Fruit fly (Drosophila melanogaster): ENCODE results near the gene CG2200.
A peak's percentile ranks its signal among the peaks of the same experiment; 100 is the strongest.

Gene CG2200

DNA sequence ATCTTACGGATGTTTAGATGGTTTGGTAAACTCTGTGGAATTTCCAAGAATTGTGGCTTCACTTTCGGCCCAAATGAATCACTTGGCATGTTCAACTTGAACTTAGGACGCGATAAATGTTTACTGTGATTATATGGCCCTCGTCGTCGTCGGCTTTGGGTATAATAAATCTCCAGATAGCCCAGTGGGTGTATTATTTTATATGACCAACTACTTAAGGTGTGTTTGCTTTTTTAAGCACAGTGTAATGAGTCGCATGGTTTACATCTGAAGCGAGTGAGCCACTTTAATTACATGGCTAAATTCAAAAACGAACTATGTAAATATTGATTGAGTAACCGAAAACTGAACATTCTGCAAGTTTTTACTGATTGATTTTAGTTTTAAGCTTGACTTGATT lies 11.1 kb downstream of the CG2200 start (continued):
- TF ChIP-seq CG7987 (GFP tag; optimal IDR thresholded peaks at IDR 0.05) (no peak), Hmr (GFP tag; optimal IDR thresholded peaks at IDR 0.05) (peak; percentile 18), Dek (tag; optimal IDR thresholded peaks at IDR 0.05) (no peak), CG10543 (GFP tag; optimal IDR thresholded peaks at IDR 0.05) (no peak), mirr (GFP tag; optimal IDR thresholded peaks at IDR 0.05) (peak; percentile 62), CG12219 (GFP tag; optimal IDR thresholded peaks at IDR 0.05) (peak; percentile 22), Med (GFP tag) (peak; percentile 18), CrebB (tag; optimal IDR thresholded peaks at IDR 0.05) (peak; percentile 10), CG34376 (GFP tag; optimal IDR thresholded peaks at IDR 0.05) (peak; percentile 42), CG6683 (GFP tag; optimal IDR thresholded peaks at IDR 0.05) (no peak), CG16779 (GFP tag; IDR thresholded peaks at IDR 0.05) (no peak), sug (tag; optimal IDR thresholded peaks at IDR 0.05) (peak; percentile 52)

DNA sequence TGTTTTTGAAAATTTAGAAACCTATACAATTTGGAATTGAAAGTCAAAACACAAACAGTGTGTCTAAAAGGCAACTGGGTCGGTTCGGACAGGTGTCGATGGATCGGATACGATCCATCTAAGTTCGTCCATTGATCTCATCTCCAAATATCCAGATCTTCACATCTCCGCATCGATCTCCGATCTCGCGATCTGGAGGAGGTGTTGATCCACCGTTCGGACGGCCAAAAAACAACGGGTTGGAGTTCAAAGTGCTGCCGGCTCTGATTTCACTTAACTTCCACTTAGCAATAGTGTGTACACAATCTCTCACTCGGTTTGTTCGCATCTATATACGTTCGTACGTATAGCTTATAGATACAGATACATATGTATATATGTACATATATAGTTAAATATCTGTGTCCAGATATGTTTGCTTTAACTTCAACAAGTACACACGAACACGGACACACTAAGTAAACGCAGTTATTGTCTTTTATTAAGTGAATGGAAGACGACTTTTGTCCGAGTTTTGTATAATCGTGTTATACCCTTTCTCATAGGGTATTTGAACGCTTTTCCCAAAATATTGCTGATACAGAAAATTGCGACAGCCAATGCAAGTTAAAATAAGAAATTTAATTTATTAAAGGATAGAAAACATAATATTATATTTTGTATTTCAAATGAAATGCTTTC lies 14.2 kb downstream of the CG2200 start, which contains the start of gene Fer3HCH:
TSS of gene Fer3HCH (minus strand) at position 51 of the 681 bp plus-strand sequence.
- TF ChIP-seq gcm2 (GFP tag; optimal IDR thresholded peaks at IDR 0.05) (no peak), unpg (GFP tag; optimal IDR thresholded peaks at IDR 0.05) (peak; percentile 21), E2f2 (GFP tag; IDR thresholded peaks at IDR 0.05) (no peak), Fer3 (tag; optimal IDR thresholded peaks at IDR 0.05) (no peak), CG18619 (GFP tag; optimal IDR thresholded peaks at IDR 0.05) (peak; percentile 9), zfh2 (GFP tag; optimal IDR thresholded peaks at IDR 0.05) (no peak), mirr (GFP tag; optimal IDR thresholded peaks at IDR 0.05) (peak; percentile 33), nom (GFP tag; optimal IDR thresholded peaks at IDR 0.05) (peak; percentile 43), HHEX (GFP tag; optimal IDR thresholded peaks at IDR 0.05) (peak; percentile 4), Sox102F (GFP tag; optimal IDR thresholded peaks at IDR 0.05) (peak; percentile 42), CG9932 (GFP tag; IDR thresholded peaks at IDR 0.05) (0 out of 2 replicates have a peak, but pooled peaks have one; percentile 13), CG15011 (GFP tag; optimal IDR thresholded peaks at IDR 0.05) (no peak), CG15696 (tag; optimal IDR thresholded peaks at IDR 0.05) (peak; percentile 50), exex (tag; optimal IDR thresholded peaks at IDR 0.05) (peak; percentile 18), CG3995 (GFP tag; optimal IDR thresholded peaks at IDR 0.05) (no peak), CG12071 (GFP tag; optimal IDR thresholded peaks at IDR 0.05) (peak; percentile 19), Sox100B (GFP tag; optimal IDR thresholded peaks at IDR 0.05) (peak; percentile 27), Asciz (GFP tag; optimal IDR thresholded peaks at IDR 0.05) (peak; percentile 47), CG3281 (GFP tag; optimal IDR thresholded peaks at IDR 0.05) (peak; percentile 29), dmrt11E (tag; optimal IDR thresholded peaks at IDR 0.05) (peak; percentile 15), CG12104 (GFP tag; optimal IDR thresholded peaks at IDR 0.05) (peak; percentile 12), CG13775 (GFP tag; optimal IDR thresholded peaks at IDR 0.05) (no peak), CG15601 (tag; optimal IDR thresholded peaks at IDR 0.05) (peak; percentile 20), CG9876 (GFP tag; optimal IDR thresholded peaks at IDR 0.05) (no peak), lab (GFP tag; optimal IDR thresholded peaks at IDR 0.05) (peak; percentile 13), ATbp (GFP tag; optimal IDR thresholded peaks at IDR 0.05) (peak; percentile 34), CG18262 (tag; optimal IDR thresholded peaks at IDR 0.05) (peak; percentile 4), CG8290 (GFP tag; optimal IDR thresholded peaks at IDR 0.05) (no peak), CG8290 (tag; optimal IDR thresholded peaks at IDR 0.05) (peak in 1 of 2 experiments; percentile 47), nerfin-1 (tag; optimal IDR thresholded peaks at IDR 0.05) (peak; percentile 7), CG17612 (GFP tag; IDR thresholded peaks at IDR 0.05) (0 out of 2 replicates have a peak, but pooled peaks have one; percentile 12), CG2678 (tag; optimal IDR thresholded peaks at IDR 0.05) (peak; percentile 42), Hmr (GFP tag; optimal IDR thresholded peaks at IDR 0.05) (peak; percentile 15), ci (GFP tag; IDR thresholded peaks at IDR 0.05) (peak; percentile 46; the same call in 1 of the 3 replicates), CG7839 (tag; optimal IDR thresholded peaks at IDR 0.05) (peak; percentile 24), CG4707 (GFP tag; optimal IDR thresholded peaks at IDR 0.05) (peak; percentile 20)

All from whole organism, embryonic.